Fruit fly (Drosophila melanogaster) whole organism, adult: Measurements from ENCODE around the gene tst.
A peak's percentile ranks its signal among the peaks of the same experiment; 100 is the strongest.

Experiments
- CG11617 ChIP-seq: fragments of 200-800 bp; sonication (Bioruptor generic); optimal IDR thresholded peaks from 2 replicates; lab custom pipeline; 2017; ENCODE audit warnings: mild to moderate bottlenecking, missing biosample characterization, missing genetic modification reagents, missing genetic modification characterization
- CG12768 ChIP-seq: fragments of 200-800 bp; sonication (Bioruptor generic); optimal IDR thresholded peaks from 2 replicates; lab custom pipeline; 2017; ENCODE audit warnings: missing biosample characterization, missing genetic modification characterization, mild to moderate bottlenecking, moderate library complexity, missing genetic modification reagents
- CG14711 ChIP-seq: fragments of 200-800 bp; sonication (Bioruptor generic); optimal IDR thresholded peaks from 2 replicates; lab custom pipeline; 2018; ENCODE audit warnings: missing biosample characterization, mild to moderate bottlenecking, missing genetic modification characterization, moderate library complexity
- CG1620 ChIP-seq: fragments of 200-800 bp; sonication (Bioruptor generic); optimal IDR thresholded peaks from 2 replicates; lab custom pipeline; 2016; ENCODE audit warnings: missing biosample characterization, missing genetic modification characterization
- CG33017 ChIP-seq: fragments of 200-800 bp; sonication (Bioruptor generic); optimal IDR thresholded peaks from 2 replicates; lab custom pipeline; 2018; ENCODE audit warnings: missing biosample characterization, mild to moderate bottlenecking, missing genetic modification characterization, moderate library complexity
- CG5204 ChIP-seq: fragments of 200-800 bp; sonication (Bioruptor generic); optimal IDR thresholded peaks from 2 replicates; lab custom pipeline; 2016; ENCODE audit warnings: missing biosample characterization, missing genetic modification characterization
- CG7045 ChIP-seq: fragments of 200-800 bp; sonication (Bioruptor generic); optimal IDR thresholded peaks from 2 replicates; lab custom pipeline; 2017; ENCODE audit warnings: missing biosample characterization, mild to moderate bottlenecking, missing genetic modification characterization
- CG7101 ChIP-seq: fragments of 200-800 bp; sonication (Bioruptor generic); optimal IDR thresholded peaks from 2 replicates; lab custom pipeline; 2018; ENCODE audit warnings: missing biosample characterization, mild to moderate bottlenecking, missing genetic modification characterization, moderate library complexity
- Clk ChIP-seq: fragments of 200-800 bp; sonication (Bioruptor generic); optimal IDR thresholded peaks from 2 replicates; lab custom pipeline; 2017; ENCODE audit warnings: missing biosample characterization, missing genetic modification characterization
- Crg-1 ChIP-seq: fragments of 200-800 bp; sonication (Bioruptor generic); optimal IDR thresholded peaks from 2 replicates; lab custom pipeline; 2016; ENCODE audit warnings: missing biosample characterization, missing genetic modification characterization
- Hr96 ChIP-seq: fragments of 200-800 bp; sonication (Bioruptor generic); optimal IDR thresholded peaks from 2 replicates; lab custom pipeline; 2016; ENCODE audit warnings: missing biosample characterization, missing genetic modification characterization
- Mnt ChIP-seq: fragments of 200-800 bp; sonication (Bioruptor generic); optimal IDR thresholded peaks from 2 replicates; lab custom pipeline; 2016; ENCODE audit warnings: missing biosample characterization, mild to moderate bottlenecking, missing genetic modification characterization
- bab1 ChIP-seq: fragments of 200-800 bp; sonication (Bioruptor generic); optimal IDR thresholded peaks from 3 replicates; lab custom pipeline; 2019; ENCODE audit warnings: missing biosample characterization, mild to moderate bottlenecking, missing genetic modification characterization, moderate library complexity
- cic ChIP-seq: fragments of 200-800 bp; sonication (Bioruptor generic); optimal IDR thresholded peaks from 2 replicates; lab custom pipeline; 2017; ENCODE audit warnings: missing biosample characterization, mild to moderate bottlenecking, missing genetic modification characterization, moderate library complexity
- cnc ChIP-seq, 2 experiments: fragments of >200 bp; optimal IDR thresholded peaks; 2 replicates each; lab custom pipeline; 2017
- kay ChIP-seq: fragments of 200-800 bp; sonication (Bioruptor generic); peaks from one replicate; lab custom pipeline; 2016; ENCODE audit warnings: missing biosample characterization, missing genetic modification characterization, borderline replicate concordance
- ovo ChIP-seq: fragments of 200-800 bp; sonication (Bioruptor generic); optimal IDR thresholded peaks from 2 replicates; lab custom pipeline; 2016; ENCODE audit warnings: missing biosample characterization, missing genetic modification characterization
- pad ChIP-seq: fragments of 200-800 bp; sonication (Bioruptor generic); optimal IDR thresholded peaks from 3 replicates; lab custom pipeline; 2017; ENCODE audit warnings: missing biosample characterization, missing genetic modification characterization, mild to moderate bottlenecking, moderate library complexity, missing genetic modification reagents
- tj ChIP-seq: fragments of 200-800 bp; sonication (Bioruptor generic); optimal IDR thresholded peaks from 3 replicates; lab custom pipeline; 2017; ENCODE audit warnings: missing biosample characterization, mild to moderate bottlenecking, missing genetic modification characterization, moderate library complexity
- toe ChIP-seq: fragments of 200-800 bp; sonication (Bioruptor generic); optimal IDR thresholded peaks from 2 replicates; lab custom pipeline; 2016; ENCODE audit warnings: missing biosample characterization, missing genetic modification characterization

The tst gene

dm6 chr3R:23782456-23783402 is 10.1 kb upstream of the tst start:
- TF ChIP-seq CG1620 (GFP tag; lab: Kevin White, UChicago) (peak; percentile 45), CG11617 (peak; percentile 42), CG7045 (GFP tag; lab: Kevin White, UChicago) (peak; percentile 33), ovo (GFP tag; lab: Kevin White, UChicago) (peak; percentile 17), kay (GFP tag; lab: Kevin White, UChicago) (no peak), CG14711 (tag; lab: Kevin White, UChicago) (no peak), CG33017 (tag; lab: Kevin White, UChicago) (peak; percentile 38), bab1 (no peak), CG5204 (GFP tag; lab: Kevin White, UChicago) (peak; percentile 26), cnc (optimal IDR thresholded peaks at IDR 0.05; lab: Kevin White, UChicago) (no peak), Hr96 (peak; percentile 27), Mnt (peak; percentile 44), toe (GFP tag; lab: Kevin White, UChicago) (peak; percentile 15), tj (GFP tag; lab: Kevin White, UChicago) (no peak), CG7101 (tag; lab: Kevin White, UChicago) (peak; percentile 33), pad (GFP tag; lab: Kevin White, UChicago) (peak; percentile 68), cic (GFP tag; lab: Kevin White, UChicago) (peak; percentile 94), CG12768 (GFP tag; lab: Kevin White, UChicago) (peak; percentile 79), Crg-1 (peak; percentile 62), Clk (GFP tag; lab: Kevin White, UChicago) (peak; percentile 42)

dm6 chr3R:23781466-23781935 is 8.8 kb upstream of the tst start, which contains the start of the genes Nup98-96 and mbc:
Nup98-96 (minus strand) TSS chr3R:23781621.
mbc (plus strand) TSS chr3R:23781765.
- TF ChIP-seq Mnt (peak; percentile 93), Crg-1 (peak; percentile 77), Hr96 (peak; percentile 90), CG7045 (GFP tag; lab: Kevin White, UChicago) (peak; percentile 72), toe (GFP tag; lab: Kevin White, UChicago) (peak; percentile 96), pad (GFP tag; lab: Kevin White, UChicago) (peak; percentile 63), cic (GFP tag; lab: Kevin White, UChicago) (peak; percentile 71), CG12768 (GFP tag; lab: Kevin White, UChicago) (peak; percentile 71), kay (GFP tag; lab: Kevin White, UChicago) (no peak), CG11617 (peak; percentile 84), tj (GFP tag; lab: Kevin White, UChicago) (peak; percentile 82), Clk (GFP tag; lab: Kevin White, UChicago) (peak; percentile 81), ovo (GFP tag; lab: Kevin White, UChicago) (peak; percentile 91), CG33017 (tag; lab: Kevin White, UChicago) (peak; percentile 47), CG1620 (GFP tag; lab: Kevin White, UChicago) (peak; percentile 92), CG14711 (tag; lab: Kevin White, UChicago) (peak; percentile 65), CG7101 (tag; lab: Kevin White, UChicago) (peak; percentile 79), CG5204 (GFP tag; lab: Kevin White, UChicago) (peak; percentile 85), bab1 (peak; percentile 87), cnc (optimal IDR thresholded peaks at IDR 0.05; lab: Kevin White, UChicago) (no peak)

- no peak for TF ChIP-seq cic (GFP tag; lab: Kevin White, UChicago)
- TF ChIP-seq Crg-1, result no peak
- TF ChIP-seq kay (GFP tag; lab: Kevin White, UChicago), result no peak
- TF ChIP-seq CG14711 (tag; lab: Kevin White, UChicago), result no peak
Observed at dm6 chr3R:23780757-23781156, 8.1 kb upstream of the tst start.

dm6 chr3R:23773610-23774364 is 1.1 kb upstream of the tst start, which contains the start of gene CG10208:
CG10208 (minus strand) TSS chr3R:23774127.
- peak; percentile 67 for TF ChIP-seq Mnt
- TF ChIP-seq CG1620 (GFP tag; lab: Kevin White, UChicago), result no peak
- peak in 1 of 2 experiments; percentile 52 for TF ChIP-seq cnc (optimal IDR thresholded peaks at IDR 0.05; lab: Kevin White, UChicago)
- TF ChIP-seq Hr96, result peak; percentile 30
- peak; percentile 3 for TF ChIP-seq CG7101 (tag; lab: Kevin White, UChicago)
- TF ChIP-seq cic (GFP tag; lab: Kevin White, UChicago), result no peak
- TF ChIP-seq CG12768 (GFP tag; lab: Kevin White, UChicago), result peak; percentile 32

- peak; percentile 78 for TF ChIP-seq CG14711 (tag; lab: Kevin White, UChicago)
- no peak for TF ChIP-seq cnc (optimal IDR thresholded peaks at IDR 0.05; lab: Kevin White, UChicago)
- no peak for TF ChIP-seq toe (GFP tag; lab: Kevin White, UChicago)
- TF ChIP-seq CG7101 (tag; lab: Kevin White, UChicago), result peak; percentile 81
- peak; percentile 65 for TF ChIP-seq Hr96
- TF ChIP-seq CG1620 (GFP tag; lab: Kevin White, UChicago), result peak; percentile 70
- no peak for TF ChIP-seq CG5204 (GFP tag; lab: Kevin White, UChicago)
- peak; percentile 68 for TF ChIP-seq pad (GFP tag; lab: Kevin White, UChicago)
- TF ChIP-seq tj (GFP tag; lab: Kevin White, UChicago), result peak; percentile 10
- TF ChIP-seq cic (GFP tag; lab: Kevin White, UChicago), result peak; percentile 39
- TF ChIP-seq CG33017 (tag; lab: Kevin White, UChicago), result peak; percentile 72
- peak; percentile 82 for TF ChIP-seq Crg-1
- TF ChIP-seq kay (GFP tag; lab: Kevin White, UChicago), result no peak
- peak; percentile 72 for TF ChIP-seq CG12768 (GFP tag; lab: Kevin White, UChicago)
- peak; percentile 94 for TF ChIP-seq Mnt
- TF ChIP-seq ovo (GFP tag; lab: Kevin White, UChicago), result peak; percentile 45
- peak; percentile 38 for TF ChIP-seq Clk (GFP tag; lab: Kevin White, UChicago)
- peak; percentile 74 for TF ChIP-seq CG11617
- TF ChIP-seq CG7045 (GFP tag; lab: Kevin White, UChicago), result peak; percentile 64
- TF ChIP-seq bab1, result peak; percentile 82
Observed at dm6 chr3R:23767417-23767853, 5.2 kb downstream of the tst start, which contains the start of the genes CG10214 and CG10375. CG10214 (minus strand) TSS chr3R:23767488. CG10375 (plus strand) TSS chr3R:23767712.
